Fruit fly (Drosophila melanogaster): ENCODE measurements around the gene betaTub97EF.

The betaTub97EF gene

DNA sequence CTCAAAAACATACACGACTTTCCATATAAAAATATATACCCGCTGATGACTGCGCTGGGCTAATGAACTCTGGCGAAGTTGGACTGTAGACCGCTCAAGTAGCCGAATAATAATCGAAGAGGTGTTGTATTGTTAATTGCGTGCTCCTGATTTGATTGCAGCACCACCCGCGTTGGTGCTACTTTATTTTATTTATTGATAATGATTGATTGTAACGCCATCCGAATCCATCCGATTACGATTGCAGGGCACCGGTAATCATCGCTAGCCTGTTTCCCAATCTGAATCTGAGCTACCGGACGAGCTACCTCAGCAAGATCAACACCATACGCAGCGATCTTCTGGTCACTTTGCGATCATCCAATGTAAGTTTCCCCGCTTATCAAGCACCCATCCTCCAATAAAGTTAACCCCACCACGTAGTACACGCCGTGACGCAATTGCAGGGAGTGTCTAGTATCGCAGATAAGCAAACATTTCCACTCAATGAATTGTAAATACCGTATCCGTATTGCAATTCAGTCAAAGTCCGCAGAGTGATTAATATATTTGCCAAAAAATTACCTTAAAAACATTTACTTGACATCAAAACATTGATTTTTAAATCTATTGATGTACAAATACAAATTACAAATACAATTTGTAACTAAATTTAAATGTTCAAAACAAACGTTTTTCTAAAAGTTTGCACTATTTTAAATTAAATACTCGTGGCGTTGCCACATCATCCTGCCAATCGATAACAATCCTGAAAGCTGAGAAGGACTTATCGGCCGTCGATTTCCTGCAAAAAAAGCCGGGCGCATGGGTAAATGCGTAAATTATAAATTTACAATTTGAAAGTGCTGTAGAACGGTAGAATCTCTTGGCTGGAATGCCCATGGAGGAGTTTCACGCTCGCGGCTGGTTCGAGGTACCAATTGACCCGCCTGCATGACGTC lies 58.9 kb downstream of the betaTub97EF start (continued):
- TF ChIP-seq BEAF-32 (GFP tag; optimal IDR thresholded peaks at IDR 0.05): peak; percentile 34
- TF ChIP-seq CG33557 (GFP tag; optimal IDR thresholded peaks at IDR 0.05): no peak
- no peak for TF ChIP-seq CG15696 (tag; optimal IDR thresholded peaks at IDR 0.05)
- TF ChIP-seq MBD-R2 (GFP tag; IDR thresholded peaks at IDR 0.05): 0 out of 2 replicates have a peak, but pooled peaks have one; percentile 25
- no peak for TF ChIP-seq sqz (GFP tag; optimal IDR thresholded peaks at IDR 0.05)
- TF ChIP-seq Mad (GFP tag; optimal IDR thresholded peaks at IDR 0.05): no peak
- no peak for TF ChIP-seq chn (GFP tag; optimal IDR thresholded peaks at IDR 0.05)
- no peak for TF ChIP-seq CG12155 (GFP tag; optimal IDR thresholded peaks at IDR 0.05)
- no peak for TF ChIP-seq Hmx (GFP tag; optimal IDR thresholded peaks at IDR 0.05)
- TF ChIP-seq Hmr (GFP tag; optimal IDR thresholded peaks at IDR 0.05): no peak
- no peak for TF ChIP-seq CkIIα-i1 (GFP tag; IDR thresholded peaks at IDR 0.05)
- TF ChIP-seq Dip2 (GFP tag; IDR thresholded peaks at IDR 0.05): no peak
- peak in 1 of 2 experiments; percentile 75 for TF ChIP-seq Pdp1 (GFP tag; optimal IDR thresholded peaks at IDR 0.05)
- TF ChIP-seq CG4820 (GFP tag; optimal IDR thresholded peaks at IDR 0.05): no peak
- TF ChIP-seq Camta (GFP tag; optimal IDR thresholded peaks at IDR 0.05): no peak
- no peak for TF ChIP-seq psq (GFP tag; optimal IDR thresholded peaks at IDR 0.05)
- no peak for TF ChIP-seq Six4 (GFP tag; optimal IDR thresholded peaks at IDR 0.05)
- no peak for TF ChIP-seq CG13624 (GFP tag; optimal IDR thresholded peaks at IDR 0.05)
- no peak for TF ChIP-seq wek (GFP tag; optimal IDR thresholded peaks at IDR 0.05)
- TF ChIP-seq stwl (tag; optimal IDR thresholded peaks at IDR 0.05): peak; percentile 54
- TF ChIP-seq CG10321 (GFP tag; IDR thresholded peaks at IDR 0.05): no peak
- no peak for TF ChIP-seq Rx (GFP tag; IDR thresholded peaks at IDR 0.05)
- no peak for TF ChIP-seq Xbp1 (GFP tag; optimal IDR thresholded peaks at IDR 0.05)
- TF ChIP-seq al (GFP tag; IDR thresholded peaks at IDR 0.05): no peak
- TF ChIP-seq CG3726 (GFP tag; IDR thresholded peaks at IDR 0.05): no peak
- no peak for TF ChIP-seq CG15011 (GFP tag; optimal IDR thresholded peaks at IDR 0.05)
- no peak for TF ChIP-seq pros (GFP tag; optimal IDR thresholded peaks at IDR 0.05)
- TF ChIP-seq CG10959 (GFP tag; IDR thresholded peaks at IDR 0.05): no peak
- peak; percentile 36 for TF ChIP-seq Med (GFP tag)
- no peak for TF ChIP-seq usp (GFP tag; optimal IDR thresholded peaks at IDR 0.05)
- TF ChIP-seq grn (GFP tag; optimal IDR thresholded peaks at IDR 0.05): peak; percentile 65
- TF ChIP-seq ci (GFP tag; IDR thresholded peaks at IDR 0.05): peak; percentile 47; the same call in 1 of the 3 replicates
- no peak for TF ChIP-seq hkb (optimal IDR thresholded peaks at IDR 0.05)
- no peak for TF ChIP-seq hkb (GFP tag; IDR thresholded peaks at IDR 0.05)
- peak; percentile 29 for TF ChIP-seq ewg (GFP tag; optimal IDR thresholded peaks at IDR 0.05)
- no peak for TF ChIP-seq CG6813 (GFP tag; optimal IDR thresholded peaks at IDR 0.05)
- TF ChIP-seq p53 (GFP tag; optimal IDR thresholded peaks at IDR 0.05): no peak
- TF ChIP-seq Hand (GFP tag; optimal IDR thresholded peaks at IDR 0.05): no peak
- TF ChIP-seq CG1603 (tag; optimal IDR thresholded peaks at IDR 0.05): no peak
- TF ChIP-seq br (optimal IDR thresholded peaks at IDR 0.05): no peak
- no peak for TF ChIP-seq CG10147 (GFP tag; optimal IDR thresholded peaks at IDR 0.05)
- TF ChIP-seq trem (tag; optimal IDR thresholded peaks at IDR 0.05): peak; percentile 52
- peak; percentile 53 for TF ChIP-seq E2f2 (GFP tag; IDR thresholded peaks at IDR 0.05)
- TF ChIP-seq CG6654 (GFP tag; optimal IDR thresholded peaks at IDR 0.05): no peak
- no peak for TF ChIP-seq schlank (tag; optimal IDR thresholded peaks at IDR 0.05)
- TF ChIP-seq Dp (GFP tag; optimal IDR thresholded peaks at IDR 0.05): peak; percentile 53
- TF ChIP-seq CG9609 (GFP tag; optimal IDR thresholded peaks at IDR 0.05): no peak
- TF ChIP-seq gfzf (GFP tag; optimal IDR thresholded peaks at IDR 0.05): no peak
- no peak for TF ChIP-seq CG14965 (GFP tag; optimal IDR thresholded peaks at IDR 0.05; ENCODE audit: borderline replicate concordance)
- no peak for TF ChIP-seq CG42726 (GFP tag; IDR thresholded peaks at IDR 0.05; ENCODE audit: partially characterized antibody)
